Fruit fly (Drosophila melanogaster) whole organism, wandering third instar larva: Measurements from ENCODE around the gene CG16986.

Source experiments
- Mio ChIP-seq: sonication (Bioruptor generic); optimal IDR thresholded peaks from 2 replicates; lab custom pipeline; 2016; ENCODE audit warnings: missing biosample characterization, missing genetic modification characterization
- br ChIP-seq: fragments of 200-800 bp; sonication (Bioruptor generic); optimal IDR thresholded peaks from 2 replicates; lab custom pipeline; 2016; ENCODE audit warnings: missing biosample characterization, missing genetic modification characterization
- fru ChIP-seq: fragments of 200-800 bp; sonication (Bioruptor generic); optimal IDR thresholded peaks from 3 replicates; lab custom pipeline; 2016; ENCODE audit warnings: missing biosample characterization, mild to moderate bottlenecking, missing genetic modification characterization
- lola ChIP-seq: fragments of >200 bp; optimal IDR thresholded peaks from 2 replicates; lab custom pipeline; 2017; ENCODE audit warnings: missing biosample characterization, missing genetic modification characterization
- psq ChIP-seq: fragments of 200-800 bp; sonication (Bioruptor generic); optimal IDR thresholded peaks from 3 replicates; lab custom pipeline; 2017; ENCODE audit warnings: missing biosample characterization, mild to moderate bottlenecking, missing genetic modification characterization, moderate library complexity

DNA sequence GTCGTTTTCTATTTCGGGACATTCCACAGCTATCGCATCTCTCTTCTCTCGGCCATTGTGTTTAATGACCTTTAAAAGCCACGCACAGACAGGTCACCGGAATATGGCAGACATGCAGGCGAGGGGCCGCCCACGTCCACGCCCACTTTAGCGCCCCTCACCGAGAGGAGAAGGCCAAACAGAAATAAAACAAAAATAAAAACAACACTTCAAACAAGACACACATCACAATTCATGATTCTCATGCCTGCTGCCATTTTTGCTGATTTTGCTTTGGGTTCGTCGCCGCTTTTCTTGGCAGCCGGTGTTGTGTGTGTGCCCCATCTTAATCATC lies 16.6 kb upstream of the CG16986 start:
- TF ChIP-seq lola: no peak
- no peak for TF ChIP-seq fru (GFP tag; lab: Kevin White, UChicago)
- TF ChIP-seq Mio: no peak
- no peak for TF ChIP-seq br (GFP tag; lab: Kevin White, UChicago)
- no peak for TF ChIP-seq psq (GFP tag; lab: Kevin White, UChicago)
